Fruit fly (Drosophila melanogaster): ENCODE results near the gene CG34148.
A peak's percentile ranks its signal among the peaks of the same experiment; 100 is the strongest.

DNA sequence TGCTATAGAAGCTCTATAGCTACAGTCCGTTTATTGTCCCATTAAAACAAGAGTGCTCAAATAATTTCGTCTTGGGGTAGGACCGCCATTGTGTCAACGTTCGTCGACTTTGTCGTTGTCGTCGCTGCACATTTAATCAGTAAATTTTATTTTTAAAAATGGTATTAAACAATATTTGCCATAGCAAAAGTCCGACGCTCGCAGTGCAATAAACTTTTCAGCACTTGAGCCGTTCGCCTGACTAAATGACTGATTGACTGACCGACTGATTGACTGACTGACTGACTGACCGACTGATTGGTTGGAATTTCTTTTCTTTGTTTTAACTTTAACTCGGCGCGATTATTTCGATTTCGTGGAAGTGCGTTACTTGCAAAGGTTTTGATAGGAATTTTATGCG, 11.5 kb upstream of the CG34148 start:
- TF ChIP-seq CG8632 (GFP tag; optimal IDR thresholded peaks at IDR 0.05) (no peak), Eip93F (GFP tag; optimal IDR thresholded peaks at IDR 0.05) (peak; percentile 83), achi (GFP tag; optimal IDR thresholded peaks at IDR 0.05) (no peak), ss (GFP tag; optimal IDR thresholded peaks at IDR 0.05) (no peak), svp (GFP tag) (peak; percentile 84), Sox102F (GFP tag; optimal IDR thresholded peaks at IDR 0.05) (no peak), cyc (GFP tag; optimal IDR thresholded peaks at IDR 0.05) (no peak), net (GFP tag; optimal IDR thresholded peaks at IDR 0.05) (no peak), CG15336 (GFP tag; IDR thresholded peaks at IDR 0.05) (no peak), spab (GFP tag; optimal IDR thresholded peaks at IDR 0.05) (no peak)
